Worm (Caenorhabditis elegans) whole organism, young adult: ENCODE results near the gene far-6.

ENCODE experiments used
- B0035.1 ChIP-seq: sonication (generic microtip); optimal IDR thresholded peaks from 2 replicates; lab custom pipeline; 2016; ENCODE audit warnings: missing genetic modification characterization, mild to moderate bottlenecking, missing compliant biosample characterization, missing genotype, missing genetic modification reagents
- C17E4.6 ChIP-seq: fragments of 200-800 bp; sonication (Bioruptor generic); IDR thresholded peaks from 2 replicates; pipeline ENCODE4 v1.3.6; 2022; ENCODE audit warnings: missing genetic modification reagents, missing genetic modification characterization, missing compliant biosample characterization
- D2030.7 ChIP-seq: fragments of 200-800 bp; sonication (Bioruptor generic); IDR thresholded peaks from 2 replicates; pipeline ENCODE4 v1.3.6; 2022; ENCODE audit warnings: missing genetic modification reagents, missing genetic modification characterization, missing compliant biosample characterization
- F22D6.2 ChIP-seq: sonication (generic microtip); optimal IDR thresholded peaks from 2 replicates; lab custom pipeline; 2016; ENCODE audit warnings: mild to moderate bottlenecking, missing genetic modification characterization, missing compliant biosample characterization
- F37B4.10 ChIP-seq: fragments of 200-800 bp; sonication (Bioruptor generic); IDR thresholded peaks from 2 replicates; pipeline ENCODE4 v1.3.6; 2022; ENCODE audit warnings: missing genetic modification characterization, missing compliant biosample characterization
- F57A8.1 ChIP-seq: fragments of 200-800 bp; sonication (Bioruptor generic); optimal IDR thresholded peaks from 2 replicates; lab custom pipeline; 2018; ENCODE audit warnings: mild to moderate bottlenecking, missing genetic modification characterization, moderate library complexity, missing compliant biosample characterization
- F57C9.4 ChIP-seq: sonication (generic microtip); optimal IDR thresholded peaks from 2 replicates; lab custom pipeline; 2017; ENCODE audit warnings: mild to moderate bottlenecking, missing genetic modification characterization, missing compliant biosample characterization
- K11D2.4 ChIP-seq: fragments of 200-800 bp; sonication (Bioruptor generic); IDR thresholded peaks from 2 replicates; pipeline ENCODE4 v1.3.6; 2022; ENCODE audit warnings: missing genetic modification reagents, missing genetic modification characterization, missing compliant biosample characterization
- Y53G8AR.9 ChIP-seq: fragments of 200-800 bp; sonication (Bioruptor generic); conservative IDR thresholded peaks from 2 replicates; pipeline ENCODE4 v1.3.6; 2022; ENCODE audit warnings: missing genetic modification reagents, missing genetic modification characterization, missing compliant biosample characterization
- Y56A3A.18 ChIP-seq: fragments of 200-800 bp; sonication (Bioruptor generic); IDR thresholded peaks from 2 replicates; pipeline ENCODE4 v1.3.6; 2022; ENCODE audit warnings: missing genetic modification reagents, missing genetic modification characterization, missing compliant biosample characterization
- Y79H2A.3 ChIP-seq: fragments of 200-800 bp; sonication (Bioruptor generic); conservative IDR thresholded peaks from 2 replicates; pipeline ENCODE4 v1.3.6; 2022; ENCODE audit warnings: missing genetic modification reagents, missing genetic modification characterization, missing compliant biosample characterization
- Y95B8A.8 ChIP-seq: fragments of 200-800 bp; sonication (Bioruptor generic); IDR thresholded peaks from 2 replicates; pipeline ENCODE4 v1.3.6; 2022; ENCODE audit warnings: missing genetic modification reagents, missing genetic modification characterization, missing compliant biosample characterization
- ZK185.1 ChIP-seq: sonication (generic microtip); optimal IDR thresholded peaks from 2 replicates; lab custom pipeline; 2016; ENCODE audit warnings: mild to moderate bottlenecking, missing genetic modification characterization, missing compliant biosample characterization; ENCODE audit not compliant: poor library complexity, severe bottlenecking
- athp-1 ChIP-seq: sonication (generic microtip); optimal IDR thresholded peaks from 2 replicates; lab custom pipeline; 2017; ENCODE audit warnings: mild to moderate bottlenecking, missing genetic modification characterization, missing compliant biosample characterization
- attf-5 ChIP-seq: fragments of 200-800 bp; sonication (Bioruptor generic); optimal IDR thresholded peaks from 2 replicates; lab custom pipeline; 2018; ENCODE audit warnings: mild to moderate bottlenecking, missing genetic modification characterization, missing compliant biosample characterization
- attf-6 ChIP-seq: fragments of 200-800 bp; sonication (Bioruptor generic); IDR thresholded peaks from 2 replicates; pipeline ENCODE4 v1.3.6; 2022; ENCODE audit warnings: missing genetic modification reagents, missing genetic modification characterization, missing compliant biosample characterization
- ccch-3 ChIP-seq: fragments of 200-800 bp; sonication (Bioruptor generic); optimal IDR thresholded peaks from 2 replicates; lab custom pipeline; 2018; ENCODE audit warnings: mild to moderate bottlenecking, missing genetic modification characterization, missing compliant biosample characterization
- cebp-1 ChIP-seq, 2 experiments: fragments of 200-800 bp in 1 of 2; sonication (Bioruptor generic) in 1 of 2; sonication (generic microtip) in 1 of 2; IDR thresholded peaks in 1 of 2; optimal IDR thresholded peaks in 1 of 2; 2 replicates each; pipeline versions ENCODE4 v1.3.6 to Lab custom; 2017 to 2022; ENCODE audit warnings: missing compliant biosample characterization in 2 of 2, missing genetic modification characterization in 2 of 2, mild to moderate bottlenecking in 1 of 2, missing genetic modification reagents in 1 of 2, moderate library complexity in 1 of 2
- ceh-27 ChIP-seq: fragments of 200-800 bp; sonication (Bioruptor generic); optimal IDR thresholded peaks from 2 replicates; lab custom pipeline; 2018; ENCODE audit warnings: mild to moderate bottlenecking, missing genetic modification characterization, moderate library complexity, missing compliant biosample characterization
- ceh-40 ChIP-seq: fragments of 200-800 bp; sonication (Bioruptor generic); IDR thresholded peaks from 2 replicates; pipeline ENCODE4 v1.3.6; 2022; ENCODE audit warnings: missing genetic modification characterization, missing compliant biosample characterization
- ceh-79 ChIP-seq: sonication (generic microtip); optimal IDR thresholded peaks from 2 replicates; lab custom pipeline; 2017; ENCODE audit warnings: mild to moderate bottlenecking, missing genetic modification characterization, missing compliant biosample characterization
- chd-7 ChIP-seq: sonication (generic microtip); optimal IDR thresholded peaks from 2 replicates; lab custom pipeline; 2016; ENCODE audit warnings: mild to moderate bottlenecking, missing genetic modification characterization, moderate library complexity, missing compliant biosample characterization
- dox-1 ChIP-seq: fragments of 200-800 bp; sonication (Bioruptor generic); IDR thresholded peaks from 2 replicates; pipeline ENCODE4 v1.3.6; 2022; ENCODE audit warnings: missing genetic modification reagents, missing genetic modification characterization, missing compliant biosample characterization
- efl-1 ChIP-seq: fragments of 150-350 bp; optimal IDR thresholded peaks from 2 replicates; lab custom pipeline; 2014; ENCODE audit warnings: missing biosample characterization, missing genetic modification reagents, missing genetic modification characterization
- egl-44 ChIP-seq: fragments of 200-800 bp; sonication (Bioruptor generic); IDR thresholded peaks from 2 replicates; pipeline ENCODE4 v1.3.6; 2022; ENCODE audit warnings: missing genetic modification reagents, missing genetic modification characterization, missing compliant biosample characterization
- gei-17 ChIP-seq: fragments of 200-800 bp; sonication (Bioruptor generic); optimal IDR thresholded peaks from 2 replicates; lab custom pipeline; 2018; ENCODE audit warnings: mild to moderate bottlenecking, missing genetic modification characterization, missing compliant biosample characterization
- hlh-12 ChIP-seq: sonication (generic microtip); optimal IDR thresholded peaks from 2 replicates; lab custom pipeline; 2016; ENCODE audit warnings: missing genetic modification characterization, missing compliant biosample characterization
- hlh-26 ChIP-seq: fragments of 200-800 bp; sonication (Bioruptor generic); conservative IDR thresholded peaks from 2 replicates; pipeline ENCODE4 v1.3.6; 2022; ENCODE audit warnings: missing genetic modification reagents, missing genetic modification characterization, missing compliant biosample characterization
- hmg-20 ChIP-seq: fragments of 200-800 bp; sonication (Bioruptor generic); IDR thresholded peaks from 2 replicates; pipeline ENCODE4 v1.3.6; 2022; ENCODE audit warnings: missing genetic modification reagents, missing genetic modification characterization, missing compliant biosample characterization
- hrde-1 ChIP-seq: sonication (generic microtip); optimal IDR thresholded peaks from 2 replicates; lab custom pipeline; 2016; ENCODE audit warnings: missing genetic modification characterization, mild to moderate bottlenecking, missing compliant biosample characterization, moderate library complexity, missing genotype, missing genetic modification reagents, borderline replicate concordance
- let-526 ChIP-seq: fragments of 200-800 bp; sonication (Bioruptor generic); IDR thresholded peaks from 2 replicates; pipeline ENCODE4 v1.3.6; 2022; ENCODE audit warnings: missing genetic modification reagents, missing genetic modification characterization, missing compliant biosample characterization
- lin-40 ChIP-seq: sonication (generic microtip); optimal IDR thresholded peaks from 2 replicates; lab custom pipeline; 2016; ENCODE audit warnings: missing genetic modification characterization, mild to moderate bottlenecking, missing compliant biosample characterization, missing genotype, missing genetic modification reagents
- lsl-1 ChIP-seq: fragments of 200-800 bp; sonication (Bioruptor generic); optimal IDR thresholded peaks from 2 replicates; lab custom pipeline; 2018; ENCODE audit warnings: mild to moderate bottlenecking, missing genetic modification characterization, moderate library complexity, missing compliant biosample characterization
- madf-8 ChIP-seq: fragments of 200-800 bp; sonication (Bioruptor generic); conservative IDR thresholded peaks from 2 replicates; pipeline ENCODE4 v1.3.6; 2022; ENCODE audit warnings: missing genetic modification reagents, missing genetic modification characterization, missing compliant biosample characterization
- mel-28 ChIP-seq: sonication (generic microtip); optimal IDR thresholded peaks from 2 replicates; lab custom pipeline; 2016; ENCODE audit warnings: borderline replicate concordance, mild to moderate bottlenecking, missing genetic modification characterization, missing compliant biosample characterization
- mes-4 ChIP-seq: sonication (generic microtip); optimal IDR thresholded peaks from 2 replicates; lab custom pipeline; 2016; ENCODE audit warnings: missing genotype, missing genetic modification characterization, missing compliant biosample characterization
- nfyb-1 ChIP-seq: fragments of 200-800 bp; sonication (Bioruptor generic); IDR thresholded peaks from 2 replicates; pipeline ENCODE4 v1.3.6; 2022; ENCODE audit warnings: missing genetic modification reagents, missing genetic modification characterization, missing compliant biosample characterization
- nhr-120 ChIP-seq: fragments of 200-800 bp; sonication (Bioruptor generic); IDR thresholded peaks from 2 replicates; pipeline ENCODE4 v1.3.6; 2022; ENCODE audit warnings: missing genetic modification characterization, missing compliant biosample characterization
- nhr-27 ChIP-seq: fragments of 200-800 bp; sonication (Bioruptor generic); optimal IDR thresholded peaks from 2 replicates; lab custom pipeline; 2018; ENCODE audit warnings: mild to moderate bottlenecking, missing genetic modification characterization, moderate library complexity, missing compliant biosample characterization
- nhr-80 ChIP-seq: sonication (generic microtip); optimal IDR thresholded peaks from 2 replicates; lab custom pipeline; 2016; ENCODE audit warnings: missing genetic modification characterization, missing compliant biosample characterization
- nhr-90 ChIP-seq: sonication (generic microtip); optimal IDR thresholded peaks from 2 replicates; lab custom pipeline; 2016; ENCODE audit warnings: missing genotype, mild to moderate bottlenecking, missing genetic modification characterization, missing compliant biosample characterization
- rpc-1 ChIP-seq, 2 experiments: fragments of 150-350 bp in 1 of 2; sonication (generic microtip) in 1 of 2; optimal IDR thresholded peaks; 2 replicates each; lab custom pipeline; 2014 to 2018; ENCODE audit warnings: missing biosample characterization in 1 of 2, missing genetic modification characterization in 1 of 2, missing genetic modification reagents in 1 of 2, missing genotype in 1 of 2
- sea-2 ChIP-seq: fragments of 200-800 bp; sonication (Bioruptor generic); IDR thresholded peaks from 2 replicates; pipeline ENCODE4 v1.3.6; 2022; ENCODE audit warnings: missing genetic modification characterization, missing compliant biosample characterization
- snpc-1.3 ChIP-seq: sonication (generic microtip); optimal IDR thresholded peaks from 2 replicates; lab custom pipeline; 2017; ENCODE audit warnings: missing genetic modification characterization, mild to moderate bottlenecking, missing compliant biosample characterization, antibody characterized with exemption, moderate library complexity, missing genotype, missing genetic modification reagents; ENCODE audit not compliant: insufficient read depth
- snpc-4 ChIP-seq, 5 experiments: fragments of 150-350 bp in 1 of 5; sonication (generic microtip) in 4 of 5; optimal IDR thresholded peaks; 2 replicates each; lab custom pipeline; 2014 to 2018; ENCODE audit warnings: missing genetic modification characterization in 5 of 5, missing biosample characterization in 3 of 5, antibody characterized with exemption in 2 of 5, mild to moderate bottlenecking in 2 of 5, missing compliant biosample characterization in 2 of 5, missing genotype in 2 of 5, moderate library complexity in 2 of 5, missing genetic modification reagents in 1 of 5
- sptf-2 ChIP-seq: fragments of 200-800 bp; sonication (Bioruptor generic); optimal IDR thresholded peaks from 2 replicates; lab custom pipeline; 2018; ENCODE audit warnings: mild to moderate bottlenecking, missing genetic modification characterization, missing compliant biosample characterization
- tbx-9 ChIP-seq: sonication (generic microtip); optimal IDR thresholded peaks from 2 replicates; lab custom pipeline; 2016; ENCODE audit warnings: borderline replicate concordance, missing genetic modification characterization, inconsistent platforms, missing compliant biosample characterization
- unc-130 ChIP-seq: sonication (generic microtip); optimal IDR thresholded peaks from 2 replicates; lab custom pipeline; 2016; ENCODE audit warnings: missing genetic modification reagents, missing genetic modification characterization, missing compliant biosample characterization

far-6 gene

ce11 chrIV:13356005-13356404 lies 27.8 kb downstream of the far-6 start (continued):
- TF ChIP-seq let-526 (GFP tag; lab: Robert Waterston, UW) = no peak
- TF ChIP-seq nhr-120 (GFP tag; lab: Robert Waterston, UW) = no peak
- TF ChIP-seq F57A8.1 (GFP tag; lab: Kevin White, UChicago) = no peak
- TF ChIP-seq sea-2 (GFP tag; lab: Robert Waterston, UW) = no peak
- no peak for TF ChIP-seq tbx-9 (tag; lab: Kevin White, UChicago)
- TF ChIP-seq cebp-1 (GFP tag; IDR thresholded peaks at IDR 0.05; lab: Robert Waterston, UW) = no peak
- TF ChIP-seq cebp-1 (tag; optimal IDR thresholded peaks at IDR 0.05; lab: Kevin White, UChicago) = no peak
- no peak; the same call in 1 of the 2 replicates for TF ChIP-seq Y53G8AR.9 (GFP tag; lab: Robert Waterston, UW)
- TF ChIP-seq rpc-1 (optimal IDR thresholded peaks at IDR 0.05; lab: Kevin White, UChicago) = no peak
- no peak for TF ChIP-seq rpc-1 (tag; optimal IDR thresholded peaks at IDR 0.05; lab: Kevin White, UChicago)
- TF ChIP-seq hmg-20 (GFP tag; lab: Robert Waterston, UW) = no peak
- TF ChIP-seq ceh-79 (tag; lab: Kevin White, UChicago) = no peak
- TF ChIP-seq nhr-90 (tag; lab: Kevin White, UChicago) = no peak
- no peak for TF ChIP-seq nhr-80
- TF ChIP-seq Y95B8A.8 (GFP tag; lab: Robert Waterston, UW) = no peak
- no peak for TF ChIP-seq attf-5 (GFP tag; lab: Kevin White, UChicago)
- no peak for TF ChIP-seq gei-17 (GFP tag; lab: Kevin White, UChicago)
- TF ChIP-seq dox-1 (GFP tag; lab: Robert Waterston, UW) = no peak
- no peak for TF ChIP-seq hlh-26 (GFP tag; lab: Robert Waterston, UW)
- no peak for TF ChIP-seq athp-1 (tag; lab: Kevin White, UChicago)
- no peak for TF ChIP-seq Y56A3A.18 (GFP tag; lab: Robert Waterston, UW)
- no peak for TF ChIP-seq efl-1 (GFP tag; lab: Kevin White, UChicago)
- TF ChIP-seq egl-44 = no peak
- TF ChIP-seq ZK185.1 (tag; lab: Kevin White, UChicago) = no peak
- TF ChIP-seq ceh-27 (GFP tag; lab: Kevin White, UChicago) = no peak
- no peak for TF ChIP-seq ceh-40
- TF ChIP-seq nfyb-1 (GFP tag; lab: Robert Waterston, UW) = no peak
- TF ChIP-seq attf-6 = peak; percentile 74
- no peak for TF ChIP-seq hlh-12 (tag; lab: Kevin White, UChicago)
- no peak for TF ChIP-seq D2030.7
- no peak for TF ChIP-seq B0035.1 (tag; lab: Kevin White, UChicago)
- TF ChIP-seq mes-4 (tag; lab: Kevin White, UChicago) = no peak
- no peak for TF ChIP-seq snpc-4 (GFP tag; optimal IDR thresholded peaks at IDR 0.05; lab: Kevin White, UChicago)
- peak in 1 of 4 experiments; percentile 44 for TF ChIP-seq snpc-4 (tag; optimal IDR thresholded peaks at IDR 0.05; lab: Kevin White, UChicago)
- TF ChIP-seq madf-8 (GFP tag; lab: Robert Waterston, UW) = no peak
- TF ChIP-seq lsl-1 = peak; percentile 4
- no peak for TF ChIP-seq F22D6.2 (tag; lab: Kevin White, UChicago)
- no peak for TF ChIP-seq mel-28 (tag; lab: Kevin White, UChicago)
- no peak for TF ChIP-seq unc-130
- TF ChIP-seq sptf-2 (GFP tag; lab: Kevin White, UChicago) = no peak
- TF ChIP-seq Y79H2A.3 (GFP tag; lab: Robert Waterston, UW) = no peak
- TF ChIP-seq nhr-27 (tag; lab: Kevin White, UChicago) = no peak
- no peak for TF ChIP-seq lin-40 (tag; lab: Kevin White, UChicago)
- no peak for TF ChIP-seq C17E4.6 (GFP tag; lab: Robert Waterston, UW)
- no peak for TF ChIP-seq chd-7 (tag; lab: Kevin White, UChicago)
- TF ChIP-seq snpc-1.3 (tag; lab: Kevin White, UChicago) = no peak
- TF ChIP-seq ccch-3 (GFP tag; lab: Kevin White, UChicago) = no peak
- no peak for TF ChIP-seq K11D2.4
- no peak for TF ChIP-seq F57C9.4 (tag; lab: Kevin White, UChicago)
- peak; percentile 20 for TF ChIP-seq hrde-1 (tag; lab: Kevin White, UChicago)
- no peak for TF ChIP-seq F37B4.10
